Fruit fly (Drosophila melanogaster): Measurements from ENCODE around the gene CG17568.

DNA sequence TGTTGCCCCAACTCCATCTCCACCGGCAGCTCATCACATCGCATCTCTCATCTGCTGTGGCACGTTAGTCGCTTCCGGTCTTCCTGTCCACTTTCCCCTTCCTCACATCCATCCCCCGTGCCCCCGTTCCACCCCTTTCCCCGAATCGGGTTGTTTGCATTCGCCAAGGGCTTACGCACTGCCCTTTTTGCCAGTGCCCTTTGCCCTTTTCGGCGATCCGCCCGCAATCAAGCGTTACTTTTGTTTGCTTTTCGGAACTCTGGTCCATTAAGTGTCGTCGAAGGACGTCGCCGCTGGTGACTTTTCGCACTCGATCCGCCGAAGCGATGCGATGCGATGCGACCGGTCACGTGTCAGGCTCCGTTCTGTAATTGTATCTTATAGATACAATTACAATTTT is 40.8 kb upstream of the CG17568 start:
- TF ChIP-seq CG4496 (GFP tag; IDR thresholded peaks at IDR 0.05): no peak
- no peak for TF ChIP-seq EcR (GFP tag; optimal IDR thresholded peaks at IDR 0.05)
- TF ChIP-seq Pif1B (GFP tag; optimal IDR thresholded peaks at IDR 0.05): no peak
- TF ChIP-seq Pif1A (GFP tag; optimal IDR thresholded peaks at IDR 0.05): no peak
- TF ChIP-seq CG34367 (tag; optimal IDR thresholded peaks at IDR 0.05): no peak
- no peak for TF ChIP-seq CG13204 (GFP tag; optimal IDR thresholded peaks at IDR 0.05)
- TF ChIP-seq Snoo (tag; optimal IDR thresholded peaks at IDR 0.05): no peak
- no peak for TF ChIP-seq CG9948 (tag; optimal IDR thresholded peaks at IDR 0.05)
- no peak for TF ChIP-seq CG10348 (GFP tag; IDR thresholded peaks at IDR 0.05)
- TF ChIP-seq CG32121 (GFP tag; IDR thresholded peaks at IDR 0.05): no peak
- no peak for TF ChIP-seq CG8301 (tag; optimal IDR thresholded peaks at IDR 0.05)
